Worm (Caenorhabditis elegans) whole organism, late embryonic: Measurements from ENCODE around the gene F13H8.8.

ENCODE experiments used
- C08G9.2 ChIP-seq: sonication (generic microtip); optimal IDR thresholded peaks from 2 replicates; lab custom pipeline; 2016; ENCODE audit warnings: mild to moderate bottlenecking, missing genetic modification characterization, moderate library complexity, missing compliant biosample characterization
- C38D4.7 ChIP-seq: fragments of 200-800 bp; sonication (Bioruptor generic); optimal IDR thresholded peaks from 2 replicates; lab custom pipeline; 2018; ENCODE audit warnings: mild to moderate bottlenecking, missing genetic modification characterization, moderate library complexity, missing compliant biosample characterization
- K02D7.2 ChIP-seq: sonication (generic microtip); optimal IDR thresholded peaks from 2 replicates; lab custom pipeline; 2017; ENCODE audit warnings: mild to moderate bottlenecking, missing genetic modification characterization, missing compliant biosample characterization
- K09A11.1 ChIP-seq: sonication (generic microtip); optimal IDR thresholded peaks from 2 replicates; lab custom pipeline; 2017; ENCODE audit warnings: antibody characterized with exemption, mild to moderate bottlenecking, missing genetic modification characterization, missing compliant biosample characterization; ENCODE audit not compliant: insufficient read depth
- Y22D7AL.16 ChIP-seq: sonication (generic microtip); optimal IDR thresholded peaks from 2 replicates; lab custom pipeline; 2016; ENCODE audit warnings: missing genetic modification characterization, missing compliant biosample characterization
- ama-1 ChIP-seq: fragments of 150-350 bp; optimal IDR thresholded peaks from 2 replicates; lab custom pipeline; 2014
- ceh-14 ChIP-seq: sonication (generic microtip); optimal IDR thresholded peaks from 2 replicates; lab custom pipeline; 2016; ENCODE audit warnings: missing genotype, missing genetic modification characterization, missing compliant biosample characterization
- ceh-18 ChIP-seq: sonication (generic microtip); optimal IDR thresholded peaks from 2 replicates; lab custom pipeline; 2016; ENCODE audit warnings: missing genetic modification characterization, missing compliant biosample characterization
- ceh-22 ChIP-seq: sonication (generic microtip); optimal IDR thresholded peaks from 2 replicates; lab custom pipeline; 2017; ENCODE audit warnings: missing biosample characterization, missing genetic modification characterization
- ceh-24 ChIP-seq: sonication (generic microtip); optimal IDR thresholded peaks from 2 replicates; lab custom pipeline; 2016; ENCODE audit warnings: mild to moderate bottlenecking, missing genetic modification characterization, missing compliant biosample characterization
- ceh-30 ChIP-seq: fragments of 150-350 bp; optimal IDR thresholded peaks from 2 replicates; lab custom pipeline; 2014; ENCODE audit warnings: missing biosample characterization, missing genetic modification characterization
- ceh-31 ChIP-seq: sonication (generic microtip); optimal IDR thresholded peaks from 2 replicates; lab custom pipeline; 2016; ENCODE audit warnings: missing genetic modification characterization, missing compliant biosample characterization
- ceh-34 ChIP-seq: sonication (generic microtip); optimal IDR thresholded peaks from 2 replicates; lab custom pipeline; 2016; ENCODE audit warnings: mild to moderate bottlenecking, missing genetic modification characterization, missing compliant biosample characterization
- ceh-48 ChIP-seq: sonication (generic microtip); optimal IDR thresholded peaks from 2 replicates; lab custom pipeline; 2016; ENCODE audit warnings: missing genetic modification characterization, inconsistent platforms, missing compliant biosample characterization
- ceh-6 ChIP-seq: fragments of 200-800 bp; sonication (Bioruptor generic); optimal IDR thresholded peaks from 2 replicates; lab custom pipeline; 2018; ENCODE audit warnings: mild to moderate bottlenecking, missing genetic modification characterization, missing compliant biosample characterization
- ceh-9 ChIP-seq: sonication (generic microtip); optimal IDR thresholded peaks from 2 replicates; lab custom pipeline; 2016; ENCODE audit warnings: mild to moderate bottlenecking, missing genetic modification characterization, inconsistent platforms, missing compliant biosample characterization
- dve-1 ChIP-seq: sonication (generic microtip); optimal IDR thresholded peaks from 2 replicates; lab custom pipeline; 2017; ENCODE audit warnings: antibody characterized with exemption, mild to moderate bottlenecking, missing genetic modification characterization, missing compliant biosample characterization
- elt-2 ChIP-seq: sonication (generic microtip); optimal IDR thresholded peaks from 2 replicates; lab custom pipeline; 2016; ENCODE audit warnings: missing genetic modification reagents, missing genetic modification characterization, missing compliant biosample characterization
- elt-4 ChIP-seq: sonication (generic microtip); optimal IDR thresholded peaks from 2 replicates; lab custom pipeline; 2016; ENCODE audit warnings: missing genetic modification characterization, missing compliant biosample characterization
- fax-1 ChIP-seq: sonication (generic microtip); optimal IDR thresholded peaks from 2 replicates; lab custom pipeline; 2016; ENCODE audit warnings: missing genotype, missing genetic modification characterization, missing compliant biosample characterization
- fkh-10 ChIP-seq: fragments of 150-350 bp; optimal IDR thresholded peaks from 2 replicates; lab custom pipeline; 2014; ENCODE audit warnings: missing biosample characterization, missing genetic modification reagents, missing genetic modification characterization
- fkh-6 ChIP-seq: sonication (generic microtip); optimal IDR thresholded peaks from 2 replicates; lab custom pipeline; 2016; ENCODE audit warnings: missing genetic modification characterization, missing compliant biosample characterization
- gmeb-2 ChIP-seq: sonication (generic microtip); optimal IDR thresholded peaks from 2 replicates; lab custom pipeline; 2016; ENCODE audit warnings: missing genetic modification characterization, inconsistent platforms, missing compliant biosample characterization
- hlh-13 ChIP-seq: fragments of 200-800 bp; sonication (Bioruptor generic); optimal IDR thresholded peaks from 2 replicates; lab custom pipeline; 2018; ENCODE audit warnings: mild to moderate bottlenecking, missing genetic modification characterization, missing compliant biosample characterization
- hlh-15 ChIP-seq: sonication (generic microtip); optimal IDR thresholded peaks from 2 replicates; lab custom pipeline; 2016; ENCODE audit warnings: missing genetic modification characterization, missing compliant biosample characterization
- hlh-30 ChIP-seq: sonication (generic microtip); optimal IDR thresholded peaks from 2 replicates; lab custom pipeline; 2017; ENCODE audit warnings: antibody characterized with exemption, missing genetic modification characterization, missing compliant biosample characterization; ENCODE audit not compliant: insufficient read depth
- lim-6 ChIP-seq: sonication (generic microtip); optimal IDR thresholded peaks from 2 replicates; lab custom pipeline; 2016; ENCODE audit warnings: missing genetic modification characterization, missing compliant biosample characterization
- madf-2 ChIP-seq: sonication (generic microtip); optimal IDR thresholded peaks from 2 replicates; lab custom pipeline; 2017; ENCODE audit warnings: missing genetic modification characterization, missing compliant biosample characterization
- npax-4 ChIP-seq: sonication (generic microtip); optimal IDR thresholded peaks from 2 replicates; lab custom pipeline; 2016; ENCODE audit warnings: missing genetic modification characterization, missing compliant biosample characterization
- odd-2 ChIP-seq: sonication (generic microtip); optimal IDR thresholded peaks from 2 replicates; lab custom pipeline; 2017; ENCODE audit warnings: antibody characterized with exemption, mild to moderate bottlenecking, missing genetic modification characterization, missing compliant biosample characterization
- pag-3 ChIP-seq: sonication (generic microtip); optimal IDR thresholded peaks from 2 replicates; lab custom pipeline; 2016; ENCODE audit warnings: missing compliant biosample characterization, missing genetic modification characterization, borderline replicate concordance
- pat-9 ChIP-seq: fragments of 200-800 bp; sonication (Bioruptor generic); optimal IDR thresholded peaks from 2 replicates; lab custom pipeline; 2018; ENCODE audit warnings: mild to moderate bottlenecking, missing genetic modification characterization, moderate library complexity, missing compliant biosample characterization
- pha-2 ChIP-seq: sonication (generic microtip); optimal IDR thresholded peaks from 2 replicates; lab custom pipeline; 2017; ENCODE audit warnings: mild to moderate bottlenecking, missing genetic modification characterization, missing compliant biosample characterization
- pha-4 ChIP-seq: fragments of 150-350 bp; optimal IDR thresholded peaks from 2 replicates; lab custom pipeline; 2018; ENCODE audit warnings: missing biosample characterization, missing genetic modification reagents, missing genetic modification characterization
- pros-1 ChIP-seq: fragments of 150-350 bp; optimal IDR thresholded peaks from 2 replicates; lab custom pipeline; 2014; ENCODE audit warnings: missing biosample characterization, missing genetic modification reagents, missing genetic modification characterization
- rnt-1 ChIP-seq: sonication (generic microtip); optimal IDR thresholded peaks from 2 replicates; lab custom pipeline; 2016; ENCODE audit warnings: missing genetic modification characterization, missing compliant biosample characterization
- sdc-2 ChIP-seq: sonication (generic microtip); optimal IDR thresholded peaks from 2 replicates; lab custom pipeline; 2016; ENCODE audit warnings: missing genotype, missing genetic modification characterization, missing compliant biosample characterization
- sox-2 ChIP-seq: fragments of 200-800 bp; sonication (Bioruptor generic); IDR thresholded peaks from 2 replicates; pipeline ENCODE4 v1.3.6; 2022; ENCODE audit warnings: missing genetic modification reagents, missing genetic modification characterization, missing compliant biosample characterization
- sox-4 ChIP-seq: sonication (generic microtip); optimal IDR thresholded peaks from 2 replicates; lab custom pipeline; 2017; ENCODE audit warnings: mild to moderate bottlenecking, missing genetic modification characterization, inconsistent platforms, missing compliant biosample characterization
- syd-9 ChIP-seq: sonication (generic microtip); optimal IDR thresholded peaks from 2 replicates; lab custom pipeline; 2016; ENCODE audit warnings: mild to moderate bottlenecking, missing genetic modification characterization, moderate library complexity, missing compliant biosample characterization
- tbx-2 ChIP-seq: sonication (generic microtip); optimal IDR thresholded peaks from 2 replicates; lab custom pipeline; 2016; ENCODE audit warnings: missing genetic modification characterization, missing compliant biosample characterization
- tbx-7 ChIP-seq: sonication (generic microtip); optimal IDR thresholded peaks from 2 replicates; lab custom pipeline; 2016; ENCODE audit warnings: missing genotype, missing genetic modification characterization, missing compliant biosample characterization
- unc-42 ChIP-seq: sonication (generic microtip); optimal IDR thresholded peaks from 2 replicates; lab custom pipeline; 2016; ENCODE audit warnings: missing genotype, missing genetic modification characterization, missing compliant biosample characterization
- unc-55 ChIP-seq: sonication (generic microtip); optimal IDR thresholded peaks from 2 replicates; lab custom pipeline; 2017; ENCODE audit warnings: missing biosample characterization, missing genetic modification reagents, missing genetic modification characterization
- zip-5 ChIP-seq: sonication (generic microtip); optimal IDR thresholded peaks from 2 replicates; lab custom pipeline; 2016; ENCODE audit warnings: missing genetic modification characterization, missing compliant biosample characterization

Gene F13H8.8

DNA sequence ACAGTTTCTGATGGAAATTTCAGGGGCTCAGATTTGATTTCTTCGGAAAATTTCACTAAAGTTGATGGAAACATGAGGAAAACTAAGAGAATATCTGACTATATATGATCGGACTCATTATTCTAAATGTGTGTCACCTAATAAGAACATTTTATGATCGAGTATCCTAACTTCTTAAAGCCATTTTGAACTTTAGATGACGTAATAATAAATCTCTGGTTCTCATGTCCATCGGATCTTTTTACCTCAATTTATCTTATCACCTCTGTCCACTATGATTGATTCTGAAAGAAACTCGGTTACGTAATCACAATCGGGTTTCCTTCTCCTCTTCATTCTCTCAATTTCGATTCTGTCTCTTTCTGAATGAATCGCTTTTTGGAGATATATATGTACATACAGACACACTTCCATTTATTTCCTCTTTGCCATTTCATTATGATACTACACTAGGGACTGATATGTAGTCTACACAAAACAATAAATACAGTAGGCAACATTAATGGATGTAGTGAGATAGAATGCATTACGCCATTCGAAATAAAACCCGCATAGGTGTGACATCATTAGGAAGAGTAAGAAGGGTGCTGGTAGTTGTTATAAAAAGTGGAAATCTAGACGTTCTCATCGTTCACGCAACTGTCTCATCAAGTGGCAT lies 10.5 kb downstream of the F13H8.8 start (continued):
- no peak for TF ChIP-seq fkh-10 (GFP tag; lab: Kevin White, UChicago)
- TF ChIP-seq K02D7.2 (tag; lab: Kevin White, UChicago): no peak

ce11 chrII:6256024-6256423 lies 11.9 kb downstream of the F13H8.8 start, which contains the start of gene F13H8.5:
Gene F13H8.5 (minus strand): TSS chrII:6256124.
- TF ChIP-seq pag-3 (tag; lab: Kevin White, UChicago): no peak
- no peak for TF ChIP-seq Y22D7AL.16
- no peak for TF ChIP-seq elt-4 (tag; lab: Kevin White, UChicago)
- TF ChIP-seq madf-2 (tag; lab: Kevin White, UChicago): no peak
- no peak for TF ChIP-seq unc-42 (tag; lab: Kevin White, UChicago)
- TF ChIP-seq dve-1: no peak
- no peak for TF ChIP-seq npax-4
- no peak for TF ChIP-seq K02D7.2 (tag; lab: Kevin White, UChicago)
- TF ChIP-seq gmeb-2: no peak
- TF ChIP-seq, all 69 proteins: peak for 0

DNA sequence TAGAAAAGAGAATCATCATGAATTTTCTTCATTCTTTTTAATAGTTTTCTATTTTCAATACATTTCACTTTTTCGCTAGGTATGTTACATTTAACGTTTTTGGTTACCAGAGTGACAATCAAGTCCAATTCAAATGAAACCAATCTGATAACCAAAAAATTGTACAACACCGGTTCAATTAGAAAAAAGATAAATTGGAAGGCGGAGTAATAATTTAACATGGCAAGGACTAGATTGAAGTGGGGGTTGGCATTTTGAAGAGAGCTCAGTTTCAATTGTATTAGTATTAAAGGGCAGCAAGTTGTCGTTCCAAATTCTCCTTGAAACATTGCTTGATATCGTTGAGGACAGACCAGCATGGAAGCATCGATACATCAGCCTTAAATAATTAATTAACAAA lies 15.2 kb downstream of the F13H8.8 start:
- TF ChIP-seq ceh-14 (tag; lab: Kevin White, UChicago) (no peak), ceh-22 (tag; lab: Kevin White, UChicago) (no peak), dve-1 (no peak), ceh-48 (tag; lab: Kevin White, UChicago) (no peak), unc-55 (GFP tag; lab: Kevin White, UChicago) (no peak), pros-1 (tag; lab: Kevin White, UChicago) (no peak), fax-1 (no peak), fkh-6 (tag; lab: Kevin White, UChicago) (no peak), ama-1 (no peak), pha-4 (tag; lab: Kevin White, UChicago) (no peak), pag-3 (tag; lab: Kevin White, UChicago) (no peak)
- TF ChIP-seq, all 69 proteins: peak for 0

ce11 chrII:6250782-6251461 lies 17.0 kb downstream of the F13H8.8 start, which contains the start of gene phb-2:
Gene phb-2 (plus strand): TSS chrII:6251411.
- peak; percentile 14 for TF ChIP-seq unc-42 (tag; lab: Kevin White, UChicago)
- peak; percentile 68 for TF ChIP-seq dve-1
- no peak for TF ChIP-seq ceh-30
- TF ChIP-seq C08G9.2: no peak
- peak; percentile 63 for TF ChIP-seq elt-2 (tag; lab: Kevin White, UChicago)
- TF ChIP-seq sdc-2: no peak
- no peak for TF ChIP-seq ceh-6 (GFP tag; lab: Kevin White, UChicago)
- peak; percentile 54 for TF ChIP-seq hlh-30
- TF ChIP-seq sox-2 (GFP tag; lab: Robert Waterston, UW): no peak
- TF ChIP-seq ceh-9 (tag; lab: Kevin White, UChicago): no peak
- TF ChIP-seq zip-5 (tag; lab: Kevin White, UChicago): no peak
- TF ChIP-seq syd-9 (tag; lab: Kevin White, UChicago): no peak
- no peak for TF ChIP-seq pat-9
- TF ChIP-seq pha-2: no peak
- peak; percentile 48 for TF ChIP-seq ceh-18 (tag; lab: Kevin White, UChicago)
- no peak for TF ChIP-seq C38D4.7 (GFP tag; lab: Kevin White, UChicago)
- peak; percentile 31 for TF ChIP-seq tbx-2 (tag; lab: Kevin White, UChicago)
- no peak for TF ChIP-seq ceh-48 (tag; lab: Kevin White, UChicago)
- TF ChIP-seq sox-4 (tag; lab: Kevin White, UChicago): no peak
- no peak for TF ChIP-seq hlh-15 (tag; lab: Kevin White, UChicago)
- TF ChIP-seq ama-1: peak; percentile 71
- no peak for TF ChIP-seq ceh-24
- no peak for TF ChIP-seq tbx-7
- TF ChIP-seq rnt-1 (tag; lab: Kevin White, UChicago): peak; percentile 9
- peak; percentile 9 for TF ChIP-seq K09A11.1 (tag; lab: Kevin White, UChicago)
- peak; percentile 38 for TF ChIP-seq ceh-31
- TF ChIP-seq hlh-13 (GFP tag; lab: Kevin White, UChicago): no peak
- no peak for TF ChIP-seq ceh-14 (tag; lab: Kevin White, UChicago)
- peak; percentile 36 for TF ChIP-seq ceh-34 (tag; lab: Kevin White, UChicago)
- TF ChIP-seq lim-6 (tag; lab: Kevin White, UChicago): no peak
- TF ChIP-seq odd-2 (tag; lab: Kevin White, UChicago): no peak
